Worm (Caenorhabditis elegans) whole organism, L4/young adult: ENCODE measurements around the gene pcp-2.

Experiments
- W03F9.2 ChIP-seq: fragments of 150-350 bp; optimal IDR thresholded peaks from 2 replicates; lab custom pipeline; 2014; ENCODE audit warnings: missing biosample characterization, missing genetic modification characterization
- him-1 ChIP-seq: sonication (generic microtip); optimal IDR thresholded peaks from 2 replicates; lab custom pipeline; 2016; ENCODE audit warnings: missing genotype, missing genetic modification reagents, missing genetic modification characterization, missing compliant biosample characterization

- TF ChIP-seq W03F9.2 (tag; lab: Kevin White, UChicago) (no peak), him-1 (tag; lab: Kevin White, UChicago) (no peak)
Measured at ce11 chrIV:9116452-9116851, 48.5 kb downstream of the pcp-2 start.
